Fruit fly (Drosophila melanogaster) whole organism, embryonic: ENCODE measurements around the gene prt.

Experiments used
- ATbp ChIP-seq: fragments of 200-800 bp; sonication (Bioruptor generic); optimal IDR thresholded peaks from 2 replicates; lab custom pipeline; 2017; ENCODE audit warnings: missing biosample characterization, mild to moderate bottlenecking, missing genetic modification characterization, missing genetic modification reagents
- Abd-B ChIP-seq: fragments of 200-800 bp; sonication (Bioruptor generic); optimal IDR thresholded peaks from 2 replicates; lab custom pipeline; 2018; ENCODE audit warnings: missing biosample characterization, mild to moderate bottlenecking, missing genetic modification characterization, moderate library complexity
- Antp ChIP-seq: fragments of 200-800 bp; sonication (Bioruptor generic); optimal IDR thresholded peaks from 3 replicates; lab custom pipeline; 2016; ENCODE audit warnings: missing biosample characterization, missing genetic modification characterization
- Atf6 ChIP-seq: fragments of 200-800 bp; sonication (Bioruptor generic); IDR thresholded peaks from 2 replicates; pipeline ENCODE4 v1.3.6; 2022; ENCODE audit warnings: missing biosample characterization, missing genetic modification characterization
- B-H2 ChIP-seq: fragments of 200-800 bp; sonication (Bioruptor generic); optimal IDR thresholded peaks from 2 replicates; lab custom pipeline; 2018; ENCODE audit warnings: missing biosample characterization, mild to moderate bottlenecking, missing genetic modification characterization
- BtbVII ChIP-seq: fragments of 200-800 bp; sonication (Bioruptor generic); optimal IDR thresholded peaks from 3 replicates; lab custom pipeline; 2017; ENCODE audit warnings: missing biosample characterization, mild to moderate bottlenecking, missing genetic modification characterization
- CG10147 ChIP-seq: fragments of 200-800 bp; sonication (Bioruptor generic); optimal IDR thresholded peaks from 2 replicates; lab custom pipeline; 2019; ENCODE audit warnings: missing biosample characterization, mild to moderate bottlenecking, missing genetic modification characterization, moderate library complexity
- CG10274 ChIP-seq: fragments of 200-800 bp; sonication (Bioruptor generic); optimal IDR thresholded peaks from 3 replicates; lab custom pipeline; 2017; ENCODE audit warnings: missing biosample characterization, mild to moderate bottlenecking, missing genetic modification characterization
- CG11456 ChIP-seq: fragments of 200-800 bp; sonication (Bioruptor generic); IDR thresholded peaks from 3 replicates; pipeline ENCODE4 v1.3.6; 2022; ENCODE audit warnings: missing biosample characterization, missing genetic modification characterization
- CG11695 ChIP-seq: fragments of 200-800 bp; sonication (Bioruptor generic); IDR thresholded peaks from 3 replicates; pipeline ENCODE4 v1.3.6; 2022; ENCODE audit warnings: missing biosample characterization, missing genetic modification characterization
- CG1233 ChIP-seq: fragments of 200-800 bp; sonication (Bioruptor generic); optimal IDR thresholded peaks from 4 replicates; lab custom pipeline; 2018; ENCODE audit warnings: missing biosample characterization, mild to moderate bottlenecking, missing genetic modification characterization
- CG12744 ChIP-seq: fragments of 200-800 bp; sonication (Bioruptor generic); optimal IDR thresholded peaks from 2 replicates; lab custom pipeline; 2016; ENCODE audit warnings: missing biosample characterization, missing genetic modification characterization
- CG13123 ChIP-seq: fragments of 200-800 bp; sonication (Bioruptor generic); optimal IDR thresholded peaks from 2 replicates; lab custom pipeline; 2016; ENCODE audit warnings: missing biosample characterization, missing genetic modification characterization
- CG13424 ChIP-seq: fragments of 200-800 bp; sonication (Bioruptor generic); optimal IDR thresholded peaks from 2 replicates; lab custom pipeline; 2019; ENCODE audit warnings: missing biosample characterization, mild to moderate bottlenecking, missing genetic modification characterization, moderate library complexity
- CG13775 ChIP-seq: fragments of 200-800 bp; sonication (Bioruptor generic); optimal IDR thresholded peaks from 3 replicates; lab custom pipeline; 2017; ENCODE audit warnings: missing biosample characterization, mild to moderate bottlenecking, missing genetic modification characterization
- CG13894 ChIP-seq: fragments of 200-800 bp; sonication (Bioruptor generic); optimal IDR thresholded peaks from 3 replicates; lab custom pipeline; 2018; ENCODE audit warnings: missing biosample characterization, mild to moderate bottlenecking, missing genetic modification characterization, moderate library complexity
- CG15269 ChIP-seq: fragments of 200-800 bp; sonication (Bioruptor generic); optimal IDR thresholded peaks from 2 replicates; lab custom pipeline; 2018; ENCODE audit warnings: missing biosample characterization, mild to moderate bottlenecking, missing genetic modification characterization, moderate library complexity
- CG1792 ChIP-seq: fragments of 200-800 bp; sonication (Bioruptor generic); optimal IDR thresholded peaks from 2 replicates; lab custom pipeline; 2016; ENCODE audit warnings: missing biosample characterization, missing genetic modification characterization
- CG2120 ChIP-seq: fragments of 200-800 bp; sonication (Bioruptor generic); optimal IDR thresholded peaks from 3 replicates; lab custom pipeline; 2016; ENCODE audit warnings: missing biosample characterization, missing genetic modification characterization
- CG2875 ChIP-seq: fragments of 200-800 bp; sonication (Bioruptor generic); optimal IDR thresholded peaks from 2 replicates; lab custom pipeline; 2017; ENCODE audit warnings: missing biosample characterization, mild to moderate bottlenecking, missing genetic modification characterization, missing genetic modification reagents
- CG32532 ChIP-seq: fragments of 200-800 bp; sonication (Bioruptor generic); IDR thresholded peaks from 2 replicates; pipeline ENCODE4 v1.3.6; 2022; ENCODE audit warnings: missing biosample characterization, missing genetic modification characterization
- CG3281 ChIP-seq: fragments of 200-800 bp; sonication (Bioruptor generic); optimal IDR thresholded peaks from 3 replicates; lab custom pipeline; 2017; ENCODE audit warnings: missing biosample characterization, mild to moderate bottlenecking, missing genetic modification characterization
- CG4328 ChIP-seq: fragments of 200-800 bp; sonication (Bioruptor generic); optimal IDR thresholded peaks from 3 replicates; lab custom pipeline; 2017; ENCODE audit warnings: missing biosample characterization, missing genetic modification reagents, missing genetic modification characterization
- CG6683 ChIP-seq: fragments of 200-800 bp; sonication (Bioruptor generic); optimal IDR thresholded peaks from 2 replicates; lab custom pipeline; 2017; ENCODE audit warnings: missing biosample characterization, mild to moderate bottlenecking, missing genetic modification characterization, missing genetic modification reagents
- CG6689 ChIP-seq: fragments of 200-800 bp; sonication (Bioruptor generic); IDR thresholded peaks from 2 replicates; pipeline ENCODE4 v1.3.6; 2022; ENCODE audit warnings: missing biosample characterization, missing genetic modification characterization
- CG6765 ChIP-seq: fragments of 200-800 bp; sonication (Bioruptor generic); optimal IDR thresholded peaks from 3 replicates; lab custom pipeline; 2017; ENCODE audit warnings: missing biosample characterization, mild to moderate bottlenecking, missing genetic modification characterization
- CG9609 ChIP-seq: fragments of 200-800 bp; sonication (Bioruptor generic); optimal IDR thresholded peaks from 3 replicates; lab custom pipeline; 2016; ENCODE audit warnings: missing biosample characterization, missing genetic modification characterization
- CG9727 ChIP-seq: fragments of 200-800 bp; sonication (Bioruptor generic); optimal IDR thresholded peaks from 3 replicates; lab custom pipeline; 2017; ENCODE audit warnings: missing biosample characterization, mild to moderate bottlenecking, missing genetic modification characterization
- CG9817 ChIP-seq: fragments of 200-800 bp; sonication (Bioruptor generic); optimal IDR thresholded peaks from 2 replicates; lab custom pipeline; 2018; ENCODE audit warnings: missing biosample characterization, mild to moderate bottlenecking, missing genetic modification characterization, moderate library complexity
- Hsf ChIP-seq: fragments of 200-800 bp; sonication (Bioruptor generic); optimal IDR thresholded peaks from 3 replicates; lab custom pipeline; 2016; ENCODE audit warnings: missing biosample characterization, missing genetic modification characterization
- Lpt ChIP-seq: fragments of >200 bp; optimal IDR thresholded peaks from 2 replicates; lab custom pipeline; 2018; ENCODE audit warnings: missing biosample characterization, missing genetic modification characterization
- Mrtf ChIP-seq: fragments of 200-800 bp; sonication (Bioruptor generic); IDR thresholded peaks from 3 replicates; pipeline ENCODE4 v1.3.6; 2022; ENCODE audit warnings: missing biosample characterization, missing genetic modification characterization
- NFAT ChIP-seq: fragments of 200-800 bp; sonication (Bioruptor generic); IDR thresholded peaks from 2 replicates; pipeline ENCODE4 v1.3.6; 2022; ENCODE audit warnings: missing biosample characterization, missing genetic modification characterization
- Nf-YA ChIP-seq: fragments of 200-800 bp; sonication (Bioruptor generic); IDR thresholded peaks from 2 replicates; pipeline ENCODE4 v1.3.6; 2022; ENCODE audit warnings: missing biosample characterization, missing genetic modification characterization
- Sox100B ChIP-seq: fragments of 200-800 bp; sonication (Bioruptor generic); optimal IDR thresholded peaks from 3 replicates; lab custom pipeline; 2018; ENCODE audit warnings: missing biosample characterization, mild to moderate bottlenecking, missing genetic modification characterization
- Stat92E ChIP-seq, 3 experiments: fragments of >200 bp in 2 of 3; fragments of 200-800 bp in 1 of 3; sonication (Bioruptor generic) in 1 of 3; optimal IDR thresholded peaks; 2 replicates each; lab custom pipeline; 2017 to 2019; ENCODE audit warnings: missing biosample characterization in 3 of 3, missing genetic modification characterization in 3 of 3, mild to moderate bottlenecking in 1 of 3, moderate library complexity in 1 of 3
- crc ChIP-seq: fragments of 200-800 bp; sonication (Bioruptor generic); optimal IDR thresholded peaks from 2 replicates; lab custom pipeline; 2016; ENCODE audit warnings: missing biosample characterization, missing genetic modification characterization
- dysf ChIP-seq: fragments of 200-800 bp; sonication (Bioruptor generic); IDR thresholded peaks from 3 replicates; pipeline ENCODE4 v1.3.6; 2022; ENCODE audit warnings: missing biosample characterization, missing genetic modification characterization
- emc ChIP-seq: fragments of 200-800 bp; sonication (Bioruptor generic); optimal IDR thresholded peaks from 2 replicates; lab custom pipeline; 2016; ENCODE audit warnings: missing biosample characterization, missing genetic modification characterization
- fru ChIP-seq: fragments of >200 bp; optimal IDR thresholded peaks from 2 replicates; lab custom pipeline; 2017
- grau ChIP-seq: fragments of 200-800 bp; optimal IDR thresholded peaks from 3 replicates; lab custom pipeline; 2019; ENCODE audit warnings: missing biosample characterization, mild to moderate bottlenecking, missing genetic modification characterization, moderate library complexity
- gro ChIP-seq: fragments of 200-800 bp; sonication (Bioruptor generic); optimal IDR thresholded peaks from 2 replicates; lab custom pipeline; 2016; ENCODE audit warnings: missing biosample characterization, missing genetic modification characterization
- jumu ChIP-seq: fragments of 200-800 bp; sonication (Bioruptor generic); optimal IDR thresholded peaks from 3 replicates; lab custom pipeline; 2016; ENCODE audit warnings: missing biosample characterization, missing genetic modification characterization
- klu ChIP-seq: fragments of 200-800 bp; sonication (Bioruptor generic); IDR thresholded peaks from 2 replicates; pipeline ENCODE4 v1.3.6; 2022; ENCODE audit warnings: missing biosample characterization, missing genetic modification characterization
- nau ChIP-seq: fragments of 200-800 bp; sonication (Bioruptor generic); optimal IDR thresholded peaks from 3 replicates; lab custom pipeline; 2017; ENCODE audit warnings: missing biosample characterization, mild to moderate bottlenecking, missing genetic modification characterization, missing genetic modification reagents
- p53 ChIP-seq: fragments of 200-800 bp; sonication (Bioruptor generic); optimal IDR thresholded peaks from 2 replicates; lab custom pipeline; 2016; ENCODE audit warnings: missing biosample characterization, missing genetic modification characterization
- pum ChIP-seq: fragments of 200-800 bp; sonication (Bioruptor generic); optimal IDR thresholded peaks from 2 replicates; lab custom pipeline; 2016; ENCODE audit warnings: missing biosample characterization, missing genetic modification characterization
- so ChIP-seq: fragments of 200-800 bp; sonication (Bioruptor generic); IDR thresholded peaks from 3 replicates; pipeline ENCODE4 v1.3.6; 2022; ENCODE audit warnings: missing biosample characterization, missing genetic modification characterization
- sug ChIP-seq: fragments of 200-800 bp; optimal IDR thresholded peaks from 2 replicates; lab custom pipeline; 2019; ENCODE audit warnings: missing biosample characterization, mild to moderate bottlenecking, missing genetic modification characterization, moderate library complexity
- tap ChIP-seq: fragments of 200-800 bp; optimal IDR thresholded peaks from 3 replicates; lab custom pipeline; 2019; ENCODE audit warnings: missing biosample characterization, mild to moderate bottlenecking, missing genetic modification characterization, moderate library complexity

Gene prt

dm6 chr3R:23652525-23653108, 46.2 kb downstream of the prt start (continued):
- TF ChIP-seq CG11695 (GFP tag; lab: Robert Waterston, UW), result peak; percentile 72
- no peak for TF ChIP-seq pum (GFP tag; lab: Kevin White, UChicago)
- no peak for TF ChIP-seq tap
- peak; percentile 86 for TF ChIP-seq CG6765 (GFP tag; lab: Kevin White, UChicago)
- TF ChIP-seq Lpt (GFP tag; lab: Kevin White, UChicago), result no peak
- TF ChIP-seq NFAT (GFP tag; lab: Robert Waterston, UW), result peak; percentile 37; the same call in 1 of the 2 replicates
- TF ChIP-seq CG13894 (tag; lab: Kevin White, UChicago), result peak; percentile 16
- peak; percentile 69 for TF ChIP-seq CG6683 (GFP tag; lab: Kevin White, UChicago)
- TF ChIP-seq nau (GFP tag; lab: Kevin White, UChicago), result peak; percentile 81
- TF ChIP-seq CG3281 (GFP tag; lab: Kevin White, UChicago), result peak; percentile 88
- TF ChIP-seq jumu (GFP tag; lab: Kevin White, UChicago), result peak; percentile 4
- TF ChIP-seq CG9817 (tag; lab: Kevin White, UChicago), result peak; percentile 67
- peak; percentile 78; the same call in 2 of the 3 replicates for TF ChIP-seq dysf (GFP tag; lab: Robert Waterston, UW)
- TF ChIP-seq ATbp (GFP tag; lab: Kevin White, UChicago), result peak; percentile 33
- peak; percentile 62; the same call in 2 of the 3 replicates for TF ChIP-seq so
- peak; percentile 35; the same call in 1 of the 2 replicates for TF ChIP-seq CG6689 (GFP tag; lab: Robert Waterston, UW)
- peak; percentile 81 for TF ChIP-seq CG2120 (GFP tag; lab: Kevin White, UChicago)
- TF ChIP-seq CG12744, result peak; percentile 25
- peak; percentile 45; the same call in 1 of the 2 replicates for TF ChIP-seq Nf-YA (GFP tag; lab: Robert Waterston, UW)
- peak; percentile 14 for TF ChIP-seq CG1792 (GFP tag; lab: Kevin White, UChicago)
- TF ChIP-seq CG13424 (tag; lab: Kevin White, UChicago), result peak; percentile 18
- peak; percentile 26 for TF ChIP-seq CG13123 (GFP tag; lab: Kevin White, UChicago)
- peak; percentile 57 for TF ChIP-seq CG10147 (GFP tag; lab: Kevin White, UChicago)
- TF ChIP-seq CG9727 (GFP tag; lab: Kevin White, UChicago), result peak; percentile 55
- TF ChIP-seq Atf6 (GFP tag; lab: Robert Waterston, UW), result peak; percentile 81
- peak; percentile 27 for TF ChIP-seq Hsf
- TF ChIP-seq crc (GFP tag; lab: Kevin White, UChicago), result peak; percentile 59
- peak; percentile 76 for TF ChIP-seq CG11456 (GFP tag; lab: Robert Waterston, UW)
- TF ChIP-seq BtbVII (GFP tag; lab: Kevin White, UChicago), result peak; percentile 85
- TF ChIP-seq klu (GFP tag; lab: Robert Waterston, UW), result no peak
- peak; percentile 20 for TF ChIP-seq B-H2 (GFP tag; lab: Kevin White, UChicago)
- TF ChIP-seq CG2875 (GFP tag; lab: Kevin White, UChicago), result no peak
- peak; percentile 20 for TF ChIP-seq Sox100B
- peak; percentile 49; the same call in 1 of the 3 replicates for TF ChIP-seq Mrtf (GFP tag; lab: Robert Waterston, UW)
- peak; percentile 46 for TF ChIP-seq CG9609 (GFP tag; lab: Kevin White, UChicago)
- TF ChIP-seq gro (GFP tag; lab: Kevin White, UChicago), result peak; percentile 53
- peak; percentile 11 for TF ChIP-seq Abd-B (GFP tag; lab: Kevin White, UChicago)
- TF ChIP-seq CG15269 (tag; lab: Kevin White, UChicago), result peak; percentile 78
- peak; percentile 5 for TF ChIP-seq Antp
- peak; percentile 68; the same call in 1 of the 2 replicates for TF ChIP-seq CG32532 (GFP tag; lab: Robert Waterston, UW)
- TF ChIP-seq CG13775 (GFP tag; lab: Kevin White, UChicago), result peak; percentile 48
- TF ChIP-seq p53, result peak; percentile 8
- TF ChIP-seq grau, result peak; percentile 63
- TF ChIP-seq CG1233 (GFP tag; lab: Kevin White, UChicago), result peak; percentile 56
- no peak for TF ChIP-seq Stat92E (GFP tag; optimal IDR thresholded peaks at IDR 0.05; lab: Kevin White, UChicago)
- no peak for TF ChIP-seq fru (lab: Kevin White, UChicago)
- peak; percentile 51 for TF ChIP-seq sug (tag; lab: Kevin White, UChicago)
- peak; percentile 7 for TF ChIP-seq CG4328 (GFP tag; lab: Kevin White, UChicago)
- TF ChIP-seq emc (GFP tag; lab: Kevin White, UChicago), result peak; percentile 40
- peak; percentile 71 for TF ChIP-seq CG10274 (GFP tag; lab: Kevin White, UChicago)
